Worm (Caenorhabditis elegans): ENCODE results near the gene F13A7.1.
A peak's percentile ranks its signal among the peaks of the same experiment; 100 is the strongest.
"Not testable (repeated sequence)": the region's sequence is repeated elsewhere in the genome, so short reads cannot be mapped to it uniquely, and the experiment has no call there.

F13A7.1 gene

ce11 chrV:16383729-16384128 is 6.0 kb upstream of the F13A7.1 start, which contains the start of gene F13A7.7:
Gene F13A7.7 (minus strand): TSS chrV:16383829.
- TF ChIP-seq ces-1 (GFP tag; optimal IDR thresholded peaks at IDR 0.05); ztf-4 (tag; optimal IDR thresholded peaks at IDR 0.05); fos-1 (tag; optimal IDR thresholded peaks at IDR 0.05): not testable (repeated sequence)

- TF ChIP-seq lsy-2 (tag; optimal IDR thresholded peaks at IDR 0.05) (no peak), efl-1 (optimal IDR thresholded peaks at IDR 0.05) (no peak), efl-1 (GFP tag; optimal IDR thresholded peaks at IDR 0.05 in 1 of 2) (peak in 1 of 2 experiments; percentile 58)
Measured at ce11 chrV:16382949-16383348, 5.2 kb upstream of the F13A7.1 start.

ce11 chrV:16377188-16377587 is 561 bp downstream of the F13A7.1 start:
- TF ChIP-seq hpl-2 (GFP tag; optimal IDR thresholded peaks at IDR 0.05) (no peak), rnt-1 (tag; optimal IDR thresholded peaks at IDR 0.05) (no peak), dsc-1 (tag; optimal IDR thresholded peaks at IDR 0.05) (no peak), C16A3.4 (tag; optimal IDR thresholded peaks at IDR 0.05) (no peak), aly-2 (tag; optimal IDR thresholded peaks at IDR 0.05) (no peak), lin-15B (tag; optimal IDR thresholded peaks at IDR 0.05) (no peak), elt-2 (tag; optimal IDR thresholded peaks at IDR 0.05) (no peak), zip-4 (GFP tag; optimal IDR thresholded peaks at IDR 0.05) (no peak), mdl-1 (tag; optimal IDR thresholded peaks at IDR 0.05) (no peak), snu-23 (GFP tag; optimal IDR thresholded peaks at IDR 0.05) (no peak), nhr-84 (tag; optimal IDR thresholded peaks at IDR 0.05) (no peak), ztf-4 (tag; optimal IDR thresholded peaks at IDR 0.05) (no peak), alr-1 (tag; optimal IDR thresholded peaks at IDR 0.05; ENCODE audit: borderline replicate concordance) (no peak), efl-1 (optimal IDR thresholded peaks at IDR 0.05) (no peak), efl-1 (GFP tag; optimal IDR thresholded peaks at IDR 0.05 in 1 of 2) (no peak), unc-30 (tag; optimal IDR thresholded peaks at IDR 0.05) (no peak), nhr-19 (GFP tag; conservative IDR thresholded peaks at IDR 0.05) (no peak), lin-35 (GFP tag; optimal IDR thresholded peaks at IDR 0.05) (no peak)

ce11 chrV:16376430-16376948 is 1.3 kb downstream of the F13A7.1 start:
- TF ChIP-seq hlh-17 (GFP tag; optimal IDR thresholded peaks at IDR 0.05; ENCODE audit: borderline replicate concordance) (no peak), C34B4.2 (tag; optimal IDR thresholded peaks at IDR 0.05) (no peak)

- TF ChIP-seq lin-15B (tag; optimal IDR thresholded peaks at IDR 0.05), result no peak
- no peak for TF ChIP-seq nhr-11 (tag; optimal IDR thresholded peaks at IDR 0.05)
- no peak for TF ChIP-seq F16B12.6 (tag; optimal IDR thresholded peaks at IDR 0.05)
- TF ChIP-seq isw-1 (GFP tag; IDR thresholded peaks at IDR 0.05), result no peak
- no peak for TF ChIP-seq ets-5 (GFP tag; IDR thresholded peaks at IDR 0.05)
- TF ChIP-seq C04F5.9 (tag; optimal IDR thresholded peaks at IDR 0.05), result no peak
Measured at ce11 chrV:16374676-16375075, 3.1 kb downstream of the F13A7.1 start, which contains the start of gene srv-34. Gene srv-34 (minus strand): TSS chrV:16374776.

ce11 chrV:16370039-16370438 is 7.7 kb downstream of the F13A7.1 start:
- TF ChIP-seq C16A3.4 (tag; optimal IDR thresholded peaks at IDR 0.05), result peak; percentile 74
- TF ChIP-seq unc-98 (GFP tag; IDR thresholded peaks at IDR 0.05), result no peak
- TF ChIP-seq ets-5 (GFP tag; IDR thresholded peaks at IDR 0.05), result no peak
- TF ChIP-seq pax-3 (tag; optimal IDR thresholded peaks at IDR 0.05), result no peak
- TF ChIP-seq pqm-1 (tag; optimal IDR thresholded peaks at IDR 0.05), result no peak
- TF ChIP-seq jun-1 (tag; optimal IDR thresholded peaks at IDR 0.05), result peak; percentile 10
- peak; percentile 42 for TF ChIP-seq egl-13 (tag; optimal IDR thresholded peaks at IDR 0.05)
- TF ChIP-seq efl-3 (GFP tag; optimal IDR thresholded peaks at IDR 0.05), result no peak
- TF ChIP-seq alr-1 (tag; optimal IDR thresholded peaks at IDR 0.05; ENCODE audit: borderline replicate concordance), result no peak
- TF ChIP-seq xbp-1 (tag; optimal IDR thresholded peaks at IDR 0.05), result peak; percentile 47
- no peak for TF ChIP-seq sptf-1 (tag; optimal IDR thresholded peaks at IDR 0.05)
- TF ChIP-seq dpl-1 (GFP tag; optimal IDR thresholded peaks at IDR 0.05), result peak; percentile 18 to 55 (median 47)
- peak; percentile 73 for TF ChIP-seq mep-1 (tag; optimal IDR thresholded peaks at IDR 0.05)
- no peak for TF ChIP-seq ces-1 (GFP tag; optimal IDR thresholded peaks at IDR 0.05)
- peak; percentile 83 for TF ChIP-seq nhr-47 (tag; optimal IDR thresholded peaks at IDR 0.05)
- no peak for TF ChIP-seq nhr-11 (tag; optimal IDR thresholded peaks at IDR 0.05)
- TF ChIP-seq fos-1 (tag; optimal IDR thresholded peaks at IDR 0.05), result peak; percentile 20
- TF ChIP-seq nhr-71 (tag; optimal IDR thresholded peaks at IDR 0.05), result peak; percentile 82
- TF ChIP-seq nhr-12 (tag; optimal IDR thresholded peaks at IDR 0.05), result no peak
- peak in 1 of 2 experiments; percentile 63 for TF ChIP-seq mdl-1 (tag; optimal IDR thresholded peaks at IDR 0.05)
- TF ChIP-seq lin-35 (GFP tag; optimal IDR thresholded peaks at IDR 0.05), result peak; percentile 61 to 86
- peak; percentile 20 for TF ChIP-seq C04F5.9 (tag; optimal IDR thresholded peaks at IDR 0.05)
- peak; percentile 7; the same call in 1 of the 2 replicates for TF ChIP-seq isw-1 (GFP tag; IDR thresholded peaks at IDR 0.05)
- TF ChIP-seq swsn-7 (tag; optimal IDR thresholded peaks at IDR 0.05), result peak; percentile 76

Data from whole organism, L1 larva.